Fruit fly (Drosophila melanogaster) whole organism, wandering third instar larva: Measurements from ENCODE around the gene Mvd.
A peak's percentile ranks its signal among the peaks of the same experiment; 100 is the strongest.

Experiments used
- Abd-B ChIP-seq: fragments of >200 bp; optimal IDR thresholded peaks from 2 replicates; lab custom pipeline; 2017; ENCODE audit warnings: missing biosample characterization, missing genetic modification characterization
- CG32264 ChIP-seq: fragments of 200-800 bp; sonication (Bioruptor generic); optimal IDR thresholded peaks from 2 replicates; lab custom pipeline; 2016; ENCODE audit warnings: missing biosample characterization, missing genetic modification characterization
- CG9705 ChIP-seq: fragments of 200-800 bp; sonication (Bioruptor generic); optimal IDR thresholded peaks from 2 replicates; lab custom pipeline; 2018; ENCODE audit warnings: missing biosample characterization, mild to moderate bottlenecking, missing genetic modification characterization
- CrebA ChIP-seq: fragments of 200-800 bp; sonication (Bioruptor generic); optimal IDR thresholded peaks from 2 replicates; lab custom pipeline; 2016; ENCODE audit warnings: missing biosample characterization, mild to moderate bottlenecking, missing genetic modification characterization, borderline replicate concordance
- Dfd ChIP-seq: fragments of >200 bp; optimal IDR thresholded peaks from 2 replicates; lab custom pipeline; 2017; ENCODE audit warnings: missing biosample characterization, missing genetic modification characterization
- Dif ChIP-seq: fragments of 200-275, 200-300 bp; sonication (Bioruptor generic); optimal IDR thresholded peaks from 2 replicates; lab custom pipeline; 2018; ENCODE audit warnings: missing biosample characterization, missing genetic modification characterization; ENCODE audit not compliant: partially characterized antibody
- GATAd ChIP-seq: sonication (Bioruptor generic); optimal IDR thresholded peaks from 2 replicates; lab custom pipeline; 2016; ENCODE audit warnings: missing biosample characterization, missing genetic modification characterization
- HLH106 ChIP-seq: fragments of 200-800 bp; optimal IDR thresholded peaks from 3 replicates; lab custom pipeline; 2019; ENCODE audit warnings: missing biosample characterization, mild to moderate bottlenecking, missing genetic modification characterization, moderate library complexity
- Hnf4 ChIP-seq: fragments of 200-800 bp; sonication (Bioruptor generic); optimal IDR thresholded peaks from 2 replicates; lab custom pipeline; 2016; ENCODE audit warnings: missing biosample characterization, mild to moderate bottlenecking, missing genetic modification characterization
- Hr78 ChIP-seq: fragments of >200 bp; optimal IDR thresholded peaks from 2 replicates; lab custom pipeline; 2017; ENCODE audit warnings: missing biosample characterization, missing genetic modification characterization
- Jra ChIP-seq: sonication (Bioruptor generic); optimal IDR thresholded peaks from 2 replicates; lab custom pipeline; 2016; ENCODE audit warnings: missing biosample characterization, missing genetic modification characterization
- Mio ChIP-seq: sonication (Bioruptor generic); optimal IDR thresholded peaks from 2 replicates; lab custom pipeline; 2016; ENCODE audit warnings: missing biosample characterization, missing genetic modification characterization
- Myc ChIP-seq: fragments of >200 bp; optimal IDR thresholded peaks from 2 replicates; lab custom pipeline; 2017
- N ChIP-seq: fragments of >200 bp; optimal IDR thresholded peaks from 2 replicates; lab custom pipeline; 2018; ENCODE audit warnings: missing biosample characterization, missing external identifiers, missing genetic modification characterization
- OdsH ChIP-seq: fragments of 200-800 bp; sonication (Bioruptor generic); optimal IDR thresholded peaks from 2 replicates; lab custom pipeline; 2016; ENCODE audit warnings: missing biosample characterization, mild to moderate bottlenecking, missing genetic modification characterization
- Rel ChIP-seq, 2 experiments: fragments of 200-800 bp; sonication (Bioruptor generic) in 1 of 2; optimal IDR thresholded peaks; 2 replicates in 1 of 2; 3 replicates in 1 of 2; lab custom pipeline; 2016 to 2019; ENCODE audit warnings: mild to moderate bottlenecking in 2 of 2, missing biosample characterization in 2 of 2, missing genetic modification characterization in 2 of 2, moderate library complexity in 1 of 2
- Sp1 ChIP-seq: fragments of 200-800 bp; sonication (Bioruptor generic); optimal IDR thresholded peaks from 3 replicates; lab custom pipeline; 2019; ENCODE audit warnings: missing biosample characterization, mild to moderate bottlenecking, missing genetic modification characterization, moderate library complexity
- Vsx2 ChIP-seq: fragments of 200-300, 225-300 bp; sonication (Bioruptor generic); optimal IDR thresholded peaks from 2 replicates; lab custom pipeline; 2018; ENCODE audit warnings: missing biosample characterization, missing genetic modification characterization; ENCODE audit not compliant: partially characterized antibody
- dl ChIP-seq, 2 experiments: fragments of 175-275, 200-275 bp in 1 of 2; fragments of 200-275 bp in 1 of 2; sonication (Bioruptor generic); optimal IDR thresholded peaks; lab custom pipeline; 2018; ENCODE audit warnings: mild to moderate bottlenecking in 2 of 2, missing biosample characterization in 2 of 2, missing genetic modification characterization in 2 of 2, moderate library complexity in 2 of 2; ENCODE audit not compliant: partially characterized antibody in 2 of 2, insufficient read depth in 1 of 2
- dmrt93B ChIP-seq: fragments of 200-800 bp; sonication (Bioruptor generic); optimal IDR thresholded peaks from 2 replicates; lab custom pipeline; 2018; ENCODE audit warnings: missing biosample characterization, mild to moderate bottlenecking, missing genetic modification characterization
- dsf ChIP-seq: sonication (Bioruptor generic); optimal IDR thresholded peaks from 2 replicates; lab custom pipeline; 2016; ENCODE audit warnings: missing biosample characterization, missing genetic modification characterization, borderline replicate concordance
- h ChIP-seq: fragments of 200-800 bp; sonication (Bioruptor generic); optimal IDR thresholded peaks from 3 replicates; lab custom pipeline; 2016; ENCODE audit warnings: missing biosample characterization, mild to moderate bottlenecking, missing genetic modification characterization
- jim ChIP-seq: fragments of 175-275, 200-325 bp; sonication (Bioruptor generic); optimal IDR thresholded peaks from 2 replicates; lab custom pipeline; 2016; ENCODE audit warnings: missing biosample characterization, mild to moderate bottlenecking, missing genetic modification characterization
- lola ChIP-seq: fragments of >200 bp; optimal IDR thresholded peaks from 2 replicates; lab custom pipeline; 2017; ENCODE audit warnings: missing biosample characterization, missing genetic modification characterization
- pan ChIP-seq: fragments of >200 bp; optimal IDR thresholded peaks from 2 replicates; lab custom pipeline; 2017
- psq ChIP-seq: fragments of 200-800 bp; sonication (Bioruptor generic); optimal IDR thresholded peaks from 3 replicates; lab custom pipeline; 2017; ENCODE audit warnings: missing biosample characterization, mild to moderate bottlenecking, missing genetic modification characterization, moderate library complexity
- sage ChIP-seq: fragments of 200-800 bp; sonication (Bioruptor generic); optimal IDR thresholded peaks from 2 replicates; lab custom pipeline; 2016; ENCODE audit warnings: missing biosample characterization, mild to moderate bottlenecking, missing genetic modification characterization
- sv ChIP-seq: fragments of 200-800 bp; sonication (Bioruptor generic); optimal IDR thresholded peaks from 3 replicates; lab custom pipeline; 2016; ENCODE audit warnings: missing biosample characterization, missing genetic modification characterization
- tai ChIP-seq: sonication (Bioruptor generic); optimal IDR thresholded peaks from 2 replicates; lab custom pipeline; 2016; ENCODE audit warnings: missing biosample characterization, missing genetic modification characterization
- usp ChIP-seq: fragments of >200 bp; optimal IDR thresholded peaks from 2 replicates; lab custom pipeline; 2017; ENCODE audit warnings: missing biosample characterization, missing genetic modification characterization
- woc ChIP-seq: sonication (Bioruptor generic); optimal IDR thresholded peaks from 2 replicates; lab custom pipeline; 2016; ENCODE audit warnings: missing biosample characterization, mild to moderate bottlenecking, missing genetic modification characterization

Gene Mvd

dm6 chrX:15760447-15761297 is 11.7 kb downstream of the Mvd start, which contains the start of the genes Graf and mRpL3 (continued):
- no peak for TF ChIP-seq tai (GFP tag; lab: Kevin White, UChicago)
- TF ChIP-seq GATAd (GFP tag; lab: Kevin White, UChicago), result no peak
- TF ChIP-seq Rel (GFP tag; optimal IDR thresholded peaks at IDR 0.05; lab: Kevin White, UChicago), result no peak
- no peak for TF ChIP-seq Rel (tag; optimal IDR thresholded peaks at IDR 0.05; lab: Kevin White, UChicago)
- no peak for TF ChIP-seq pan
- TF ChIP-seq sv, result no peak

- no peak for TF ChIP-seq psq
- TF ChIP-seq Myc, result no peak
- no peak for TF ChIP-seq Rel (GFP tag; optimal IDR thresholded peaks at IDR 0.05; lab: Kevin White, UChicago)
- TF ChIP-seq Rel (tag; optimal IDR thresholded peaks at IDR 0.05; lab: Kevin White, UChicago), result peak; percentile 6
- no peak for TF ChIP-seq HLH106
- TF ChIP-seq CG32264 (GFP tag; lab: Kevin White, UChicago), result no peak
- no peak for TF ChIP-seq dsf (GFP tag; lab: Kevin White, UChicago)
- no peak for TF ChIP-seq Dfd (GFP tag; lab: Kevin White, UChicago)
- TF ChIP-seq lola (GFP tag; lab: Kevin White, UChicago), result no peak
Measured at dm6 chrX:15761298-15761640, 12.3 kb downstream of the Mvd start.

dm6 chrX:15762723-15763122 is 13.8 kb downstream of the Mvd start, which contains the start of gene Polr3A:
Gene Polr3A, plus strand, starts transcription at chrX:15762956.
- no peak for TF ChIP-seq GATAd (GFP tag; lab: Kevin White, UChicago)
- TF ChIP-seq dsf (GFP tag; lab: Kevin White, UChicago), result no peak
- no peak for TF ChIP-seq Mio (GFP tag; lab: Kevin White, UChicago)
- no peak for TF ChIP-seq pan
- TF ChIP-seq Sp1 (GFP tag; lab: Kevin White, UChicago), result no peak
- TF ChIP-seq Hnf4 (GFP tag; lab: Kevin White, UChicago), result no peak
- no peak for TF ChIP-seq CG9705 (GFP tag; lab: Kevin White, UChicago)
- no peak for TF ChIP-seq Jra (GFP tag; lab: Kevin White, UChicago)
- no peak for TF ChIP-seq sage (GFP tag; lab: Kevin White, UChicago)
- no peak for TF ChIP-seq Dif
- TF ChIP-seq h (GFP tag; lab: Kevin White, UChicago), result no peak
- no peak for TF ChIP-seq Dfd (GFP tag; lab: Kevin White, UChicago)
- no peak for TF ChIP-seq lola (GFP tag; lab: Kevin White, UChicago)
- no peak for TF ChIP-seq usp (GFP tag; lab: Kevin White, UChicago)
- TF ChIP-seq psq, result no peak
- no peak for TF ChIP-seq dmrt93B (GFP tag; lab: Kevin White, UChicago)
- no peak for TF ChIP-seq Vsx2 (GFP tag; lab: Kevin White, UChicago)
- TF ChIP-seq tai (GFP tag; lab: Kevin White, UChicago), result no peak

dm6 chrX:15766395-15766866 is 17.5 kb downstream of the Mvd start, which contains the start of gene CG8952:
Gene CG8952, minus strand, starts transcription at chrX:15766445.
- TF ChIP-seq Jra (GFP tag; lab: Kevin White, UChicago) (no peak), HLH106 (no peak)

- TF ChIP-seq dl (GFP tag; optimal IDR thresholded peaks at IDR 0.05; lab: Kevin White, UChicago; ENCODE audit: insufficient read depth in 1 of 2, partially characterized antibody in 2 of 2) (no peak), Dif (no peak), Hr78 (GFP tag; lab: Kevin White, UChicago) (no peak), woc (GFP tag; lab: Kevin White, UChicago) (no peak), Myc (no peak), h (GFP tag; lab: Kevin White, UChicago) (no peak), Abd-B (GFP tag; lab: Kevin White, UChicago) (no peak), CrebA (GFP tag; lab: Kevin White, UChicago) (no peak), N (GFP tag; lab: Kevin White, UChicago) (no peak), sage (GFP tag; lab: Kevin White, UChicago) (no peak), dsf (GFP tag; lab: Kevin White, UChicago) (no peak), OdsH (no peak), jim (no peak)
Measured at dm6 chrX:15769457-15769856, 20.5 kb downstream of the Mvd start, which contains the start of gene CG33172. Gene CG33172, plus strand, starts transcription at chrX:15769664.
